Worm (Caenorhabditis elegans) whole organism, L4/young adult: ENCODE data around the gene Y69H2.15.

Experiments used
- W03F9.2 ChIP-seq: fragments of 150-350 bp; optimal IDR thresholded peaks from 2 replicates; lab custom pipeline; 2014; ENCODE audit warnings: missing biosample characterization, missing genetic modification characterization
- dao-5 ChIP-seq: sonication (generic microtip); optimal IDR thresholded peaks from 2 replicates; lab custom pipeline; 2016; ENCODE audit warnings: missing genotype, missing genetic modification characterization, moderate library complexity, missing compliant biosample characterization

DNA sequence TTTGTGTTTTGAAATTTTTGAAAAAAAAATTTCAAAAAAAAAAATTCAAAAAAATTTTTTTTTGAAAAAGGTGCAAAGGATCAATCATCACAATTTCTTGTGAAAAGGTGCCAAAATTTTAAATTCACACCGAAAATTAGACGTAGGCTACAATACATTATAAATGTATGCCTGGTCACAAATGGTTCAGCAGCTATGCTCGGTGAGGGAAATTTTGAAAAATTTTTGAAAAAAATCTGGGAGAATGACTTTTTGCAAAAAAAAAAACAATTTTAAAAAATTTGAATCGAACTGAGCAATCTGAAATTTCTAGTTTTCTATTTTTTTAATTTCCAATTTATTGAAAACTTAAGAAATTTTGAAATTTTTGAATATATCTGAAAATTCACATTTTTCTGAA lies 9.6 kb upstream of the Y69H2.15 start, which contains the start of gene egas-3:
- TF ChIP-seq dao-5: no peak
- no peak for TF ChIP-seq W03F9.2 (tag; lab: Kevin White, UChicago)
